Fruit fly (Drosophila melanogaster): Measurements from ENCODE around the gene jvl.

Gene jvl

DNA sequence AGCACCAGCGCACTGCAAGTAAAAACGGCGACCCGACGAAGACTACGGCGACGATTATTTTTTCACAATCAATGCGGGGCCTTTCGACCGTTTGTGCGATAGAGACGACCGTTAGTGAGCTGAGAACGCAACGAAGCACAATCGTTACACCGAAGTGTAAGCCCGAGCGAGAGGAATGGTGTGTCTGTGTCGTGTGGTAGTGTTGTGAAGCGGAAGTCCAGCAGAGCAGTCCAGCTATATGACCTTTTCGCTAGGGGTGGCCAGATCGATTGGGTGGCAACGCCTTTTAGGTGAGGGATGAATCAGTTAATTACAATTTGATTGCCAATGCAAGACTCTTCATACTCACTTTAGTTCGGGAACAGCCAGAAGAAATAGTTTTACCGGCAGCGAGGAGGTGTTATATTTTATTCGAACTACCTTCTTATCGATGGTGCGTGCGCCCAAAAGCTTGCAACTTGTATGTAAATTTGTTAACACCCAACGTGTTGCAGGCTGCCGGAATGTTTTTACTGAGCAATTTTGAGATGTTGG, 657 bp upstream of the jvl start (continued):
- TF ChIP-seq cas (GFP tag; IDR thresholded peaks at IDR 0.05): 0 out of 2 replicates have a peak, but pooled peaks have one; percentile 21
- no peak for TF ChIP-seq danr (GFP tag; IDR thresholded peaks at IDR 0.05)
- TF ChIP-seq CG11723 (GFP tag; optimal IDR thresholded peaks at IDR 0.05): no peak
- TF ChIP-seq CG10321 (GFP tag; IDR thresholded peaks at IDR 0.05): peak; percentile 99
- TF ChIP-seq CG9797 (GFP tag; optimal IDR thresholded peaks at IDR 0.05): no peak
- TF ChIP-seq maf-S (GFP tag; optimal IDR thresholded peaks at IDR 0.05): peak; percentile 56
- no peak for TF ChIP-seq CG31388 (GFP tag; optimal IDR thresholded peaks at IDR 0.05)
- peak; percentile 69 for TF ChIP-seq pho (GFP tag; optimal IDR thresholded peaks at IDR 0.05)
- TF ChIP-seq Eip74EF (GFP tag; optimal IDR thresholded peaks at IDR 0.05): no peak
- peak in 1 of 2 experiments; percentile 30 for TF ChIP-seq crp (GFP tag; optimal IDR thresholded peaks at IDR 0.05)
- peak; percentile 77 for TF ChIP-seq gro (GFP tag; optimal IDR thresholded peaks at IDR 0.05)
- TF ChIP-seq CG18599 (GFP tag; optimal IDR thresholded peaks at IDR 0.05): peak; percentile 58
- TF ChIP-seq Xbp1 (GFP tag; optimal IDR thresholded peaks at IDR 0.05): peak; percentile 72
- TF ChIP-seq gcm (GFP tag; optimal IDR thresholded peaks at IDR 0.05): peak; percentile 49
- TF ChIP-seq ara (GFP tag; IDR thresholded peaks at IDR 0.05): no peak
- peak; percentile 53; the same call in 1 of the 3 replicates for TF ChIP-seq CG17361 (GFP tag; IDR thresholded peaks at IDR 0.05)
- no peak for TF ChIP-seq CG8388 (GFP tag; optimal IDR thresholded peaks at IDR 0.05)
- TF ChIP-seq Hr51 (GFP tag; optimal IDR thresholded peaks at IDR 0.05): peak in 1 of 2 experiments; percentile 72
- TF ChIP-seq Dip3 (GFP tag; optimal IDR thresholded peaks at IDR 0.05): peak; percentile 57
- peak; percentile 87 for TF ChIP-seq CG9932 (GFP tag; IDR thresholded peaks at IDR 0.05)
- TF ChIP-seq CG17829 (tag; optimal IDR thresholded peaks at IDR 0.05): peak; percentile 62
- TF ChIP-seq CG2889 (GFP tag; IDR thresholded peaks at IDR 0.05): no peak
- no peak; the same call in 2 of the 3 replicates for TF ChIP-seq gce (GFP tag; IDR thresholded peaks at IDR 0.05)
- TF ChIP-seq fu2 (GFP tag; optimal IDR thresholded peaks at IDR 0.05): peak; percentile 61
- peak; percentile 65; the same call in 2 of the 4 replicates for TF ChIP-seq chinmo (GFP tag; IDR thresholded peaks at IDR 0.05; ENCODE audit: partially characterized antibody)
- peak; percentile 90 for TF ChIP-seq Antp (GFP tag; optimal IDR thresholded peaks at IDR 0.05)
- TF ChIP-seq ap (GFP tag; IDR thresholded peaks at IDR 0.05): no peak
- TF ChIP-seq CG12236 (GFP tag; optimal IDR thresholded peaks at IDR 0.05): no peak
- TF ChIP-seq CG14860 (GFP tag; IDR thresholded peaks at IDR 0.05; ENCODE audit: partially characterized antibody): no peak
- peak; percentile 11 for TF ChIP-seq CG5180 (GFP tag; optimal IDR thresholded peaks at IDR 0.05)
- peak; percentile 89 for TF ChIP-seq HmgD (GFP tag; optimal IDR thresholded peaks at IDR 0.05)
- TF ChIP-seq ken (GFP tag; IDR thresholded peaks at IDR 0.05): peak; percentile 84
- peak; percentile 77 for TF ChIP-seq CG18619 (GFP tag; optimal IDR thresholded peaks at IDR 0.05)
- TF ChIP-seq CG11560 (tag; IDR thresholded peaks at IDR 0.05): no peak
- TF ChIP-seq ato (GFP tag; IDR thresholded peaks at IDR 0.05; ENCODE audit: partially characterized antibody): peak; percentile 60; the same call in 1 of the 2 replicates
- TF ChIP-seq caup (GFP tag; optimal IDR thresholded peaks at IDR 0.05; ENCODE audit: severe bottlenecking): peak; percentile 69
- peak; percentile 86 for TF ChIP-seq jumu (GFP tag; optimal IDR thresholded peaks at IDR 0.05)
- TF ChIP-seq CG3995 (GFP tag; optimal IDR thresholded peaks at IDR 0.05): peak; percentile 47
- TF ChIP-seq h (optimal IDR thresholded peaks at IDR 0.05): no peak
- peak; percentile 84 for TF ChIP-seq CG13894 (tag; optimal IDR thresholded peaks at IDR 0.05)
- peak; percentile 15 for TF ChIP-seq Sox102F (GFP tag; optimal IDR thresholded peaks at IDR 0.05)
- TF ChIP-seq jing (GFP tag; optimal IDR thresholded peaks at IDR 0.05): no peak
- peak; percentile 83 for TF ChIP-seq ERR (GFP tag; optimal IDR thresholded peaks at IDR 0.05)
- peak; percentile 27 for TF ChIP-seq odd (GFP tag; optimal IDR thresholded peaks at IDR 0.05)
- TF ChIP-seq ewg (GFP tag; optimal IDR thresholded peaks at IDR 0.05): peak; percentile 76
- no peak for TF ChIP-seq ham (GFP tag; IDR thresholded peaks at IDR 0.05)
- peak; percentile 29 for TF ChIP-seq CG7556 (GFP tag; optimal IDR thresholded peaks at IDR 0.05)
- TF ChIP-seq vnd (GFP tag; IDR thresholded peaks at IDR 0.05; ENCODE audit: partially characterized antibody): no peak
- TF ChIP-seq vfl (GFP tag; optimal IDR thresholded peaks at IDR 0.05): peak; percentile 55

All from whole organism, embryonic.